Worm (Caenorhabditis elegans) whole organism, L1 larva: ENCODE measurements around the gene R07E5.11.

Source experiments
- hlh-17 ChIP-seq: fragments of 200-800 bp; sonication (Bioruptor generic); optimal IDR thresholded peaks from 2 replicates; lab custom pipeline; 2018; ENCODE audit warnings: missing genetic modification characterization, mild to moderate bottlenecking, missing compliant biosample characterization, moderate library complexity, borderline replicate concordance
- lin-13 ChIP-seq: fragments of 150-350 bp; optimal IDR thresholded peaks from 2 replicates; lab custom pipeline; 2014; ENCODE audit warnings: missing biosample characterization, missing genetic modification reagents, missing genetic modification characterization
- lsy-2 ChIP-seq, 2 experiments: fragments of 150-350 bp; optimal IDR thresholded peaks; 2 replicates each; lab custom pipeline; 2014; ENCODE audit warnings: missing biosample characterization in 2 of 2, missing genetic modification characterization in 2 of 2

- TF ChIP-seq hlh-17 (GFP tag; lab: Kevin White, UChicago): no peak
- no peak for TF ChIP-seq lin-13 (GFP tag; lab: Kevin White, UChicago)
- no peak for TF ChIP-seq lsy-2 (tag; optimal IDR thresholded peaks at IDR 0.05; lab: Kevin White, UChicago)
These were observed 17.9 kb downstream of the R07E5.11 start, which contains the start of gene R07E5.5 for ce11 chrIII:4397115-4397514.
